Fruit fly (Drosophila melanogaster): Measurements from ENCODE around the gene Dus4.

Gene Dus4

dm6 chr2L:19058916-19059315, 4.2 kb upstream of the Dus4 start, which contains the start of gene Phlpp (continued):
- no peak for TF ChIP-seq knrl (GFP tag; IDR thresholded peaks at IDR 0.05; ENCODE audit: partially characterized antibody)
- peak; percentile 57 for TF ChIP-seq ind (GFP tag; optimal IDR thresholded peaks at IDR 0.05)
- TF ChIP-seq CG17361 (GFP tag; IDR thresholded peaks at IDR 0.05): peak; percentile 72
- TF ChIP-seq wor (GFP tag; IDR thresholded peaks at IDR 0.05): 0 out of 2 replicates have a peak, but pooled peaks have one; percentile 38
- TF ChIP-seq mam (GFP tag; optimal IDR thresholded peaks at IDR 0.05): peak; percentile 20
- peak; percentile 51 for TF ChIP-seq zen (tag; optimal IDR thresholded peaks at IDR 0.05)
- peak; percentile 49 for TF ChIP-seq CG7372 (GFP tag; IDR thresholded peaks at IDR 0.05)
- peak; percentile 12 for TF ChIP-seq CG9727 (GFP tag; optimal IDR thresholded peaks at IDR 0.05)
- peak; percentile 66 for TF ChIP-seq ranshi (GFP tag; IDR thresholded peaks at IDR 0.05)
- peak; percentile 74 for TF ChIP-seq phol (tag; optimal IDR thresholded peaks at IDR 0.05)
- TF ChIP-seq CG31365 (tag; optimal IDR thresholded peaks at IDR 0.05): no peak
- peak; percentile 24; the same call in 1 of the 2 replicates for TF ChIP-seq E2f2 (GFP tag; IDR thresholded peaks at IDR 0.05)
- TF ChIP-seq Ptx1 (GFP tag; IDR thresholded peaks at IDR 0.05): peak; percentile 78
- no peak for TF ChIP-seq ac (GFP tag; optimal IDR thresholded peaks at IDR 0.05)
- TF ChIP-seq CG34422 (GFP tag; IDR thresholded peaks at IDR 0.05): peak; percentile 70; the same call in 1 of the 3 replicates
- peak; percentile 11 for TF ChIP-seq CG16815 (GFP tag; optimal IDR thresholded peaks at IDR 0.05)
- peak; percentile 42 for TF ChIP-seq Camta (GFP tag; optimal IDR thresholded peaks at IDR 0.05)
- TF ChIP-seq cwo (GFP tag; optimal IDR thresholded peaks at IDR 0.05): peak; percentile 27
- TF ChIP-seq az2 (GFP tag; optimal IDR thresholded peaks at IDR 0.05): peak; percentile 36
- TF ChIP-seq row (GFP tag; IDR thresholded peaks at IDR 0.05): peak; percentile 66
- no peak for TF ChIP-seq sr (GFP tag; IDR thresholded peaks at IDR 0.05)
- TF ChIP-seq Xbp1 (GFP tag; optimal IDR thresholded peaks at IDR 0.05): peak; percentile 59
- TF ChIP-seq esg (GFP tag; conservative IDR thresholded peaks at IDR 0.05): peak; percentile 45
- peak; percentile 71 for TF ChIP-seq CG17328 (GFP tag; IDR thresholded peaks at IDR 0.05)
- no peak for TF ChIP-seq klu (GFP tag; IDR thresholded peaks at IDR 0.05)
- TF ChIP-seq CG11695 (GFP tag; IDR thresholded peaks at IDR 0.05): peak; percentile 61; the same call in 2 of the 3 replicates
- 0 out of 3 replicates have a peak, but pooled peaks have one; percentile 44 for TF ChIP-seq C15 (GFP tag; IDR thresholded peaks at IDR 0.05)
- peak; percentile 23 for TF ChIP-seq CG2875 (GFP tag; optimal IDR thresholded peaks at IDR 0.05)
- TF ChIP-seq CG16863 (GFP tag; optimal IDR thresholded peaks at IDR 0.05): peak; percentile 10
- peak; percentile 45 for TF ChIP-seq ssp (GFP tag; IDR thresholded peaks at IDR 0.05)
- TF ChIP-seq Drgx (GFP tag; IDR thresholded peaks at IDR 0.05): peak; percentile 72
- TF ChIP-seq so (GFP tag; IDR thresholded peaks at IDR 0.05): peak; percentile 77; the same call in 2 of the 3 replicates
- peak; percentile 49 for TF ChIP-seq CG3163 (GFP tag; optimal IDR thresholded peaks at IDR 0.05)
- peak; percentile 77 for TF ChIP-seq CG11504 (tag; optimal IDR thresholded peaks at IDR 0.05)
- peak; percentile 19; the same call in 1 of the 4 replicates for TF ChIP-seq Gug (GFP tag; IDR thresholded peaks at IDR 0.05)
- TF ChIP-seq disco-r (GFP tag; optimal IDR thresholded peaks at IDR 0.05): no peak
- peak; percentile 10 for TF ChIP-seq CG2116 (GFP tag; optimal IDR thresholded peaks at IDR 0.05)
- TF ChIP-seq HLH3B (GFP tag; IDR thresholded peaks at IDR 0.05): peak; percentile 68
- TF ChIP-seq Hand (GFP tag; optimal IDR thresholded peaks at IDR 0.05): no peak
- TF ChIP-seq NC2α (GFP tag; optimal IDR thresholded peaks at IDR 0.05): peak; percentile 24
- TF ChIP-seq prd (optimal IDR thresholded peaks at IDR 0.05): no peak
- TF ChIP-seq prd (GFP tag; IDR thresholded peaks at IDR 0.05): peak; percentile 82
- TF ChIP-seq Deaf1 (tag; optimal IDR thresholded peaks at IDR 0.05): peak; percentile 60
- TF ChIP-seq CG2712 (tag; optimal IDR thresholded peaks at IDR 0.05): peak; percentile 84
- no peak for TF ChIP-seq Nf-YC (tag; optimal IDR thresholded peaks at IDR 0.05)
- TF ChIP-seq Antp (GFP tag; optimal IDR thresholded peaks at IDR 0.05): peak; percentile 21
- peak; percentile 40; the same call in 1 of the 3 replicates for TF ChIP-seq ci (GFP tag; IDR thresholded peaks at IDR 0.05)
- TF ChIP-seq vvl (GFP tag; IDR thresholded peaks at IDR 0.05): peak; percentile 76; the same call in 1 of the 2 replicates
- peak; percentile 78 for TF ChIP-seq CG31441 (GFP tag; IDR thresholded peaks at IDR 0.05)
- TF ChIP-seq CG8290 (GFP tag; optimal IDR thresholded peaks at IDR 0.05): peak; percentile 14
- no peak for TF ChIP-seq CG8290 (tag; optimal IDR thresholded peaks at IDR 0.05)
- peak; percentile 56 for TF ChIP-seq Ssrp (tag; optimal IDR thresholded peaks at IDR 0.05)

Measured in whole organism, embryonic.